Worm (Caenorhabditis elegans): ENCODE results near the gene arr-1.

Gene arr-1

DNA sequence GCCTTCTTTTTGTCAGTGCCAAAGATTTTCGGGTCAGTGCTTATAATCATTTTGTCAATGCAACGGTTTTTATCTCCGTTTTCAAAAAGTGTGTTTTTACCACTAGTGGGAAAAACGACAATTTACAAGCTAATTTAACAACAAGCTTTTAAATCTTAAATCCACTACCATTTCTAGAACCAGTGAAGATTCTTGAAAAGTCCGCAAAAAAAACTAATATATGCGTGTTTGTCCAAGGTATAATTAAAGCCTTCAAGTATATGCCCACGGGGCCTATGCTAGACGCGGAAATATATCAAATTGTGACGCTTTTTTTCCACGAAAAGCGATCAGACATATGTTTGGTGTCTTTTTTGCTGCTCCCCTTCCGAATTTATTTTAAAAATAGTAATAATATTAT is 38.0 kb upstream of the arr-1 start:
- TF ChIP-seq unc-62 (GFP tag; optimal IDR thresholded peaks at IDR 0.05 in 1 of 2) = peak in 1 of 2 experiments; percentile 95
- TF ChIP-seq unc-62 (tag; optimal IDR thresholded peaks at IDR 0.05) = no peak
- no peak for TF ChIP-seq php-3 (GFP tag; IDR thresholded peaks at IDR 0.05)

DNA sequence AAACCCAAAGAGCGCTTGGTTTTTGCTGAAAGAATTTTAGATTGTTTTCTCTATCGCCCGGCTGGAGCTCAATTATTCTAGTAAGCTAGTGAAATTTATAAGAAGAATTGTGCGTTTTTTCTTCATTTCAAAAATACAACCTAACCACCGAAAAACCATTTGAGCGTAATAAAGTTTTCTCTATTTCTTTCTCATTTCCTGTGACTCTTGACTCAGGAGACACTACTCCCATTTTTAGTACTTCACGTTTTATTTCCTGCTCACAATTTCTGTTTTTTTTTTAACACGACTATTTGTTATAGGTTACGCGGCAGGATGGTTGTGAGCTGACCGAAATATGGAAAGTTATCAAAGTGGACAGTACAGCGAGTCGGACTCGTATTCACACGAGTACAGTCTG is 37.6 kb upstream of the arr-1 start, which contains the start of gene F35H12.6:
Gene F35H12.6 (plus strand): TSS at position 301 of the 400 bp plus-strand sequence.
- TF ChIP-seq Y5F2A.4 (GFP tag; optimal IDR thresholded peaks at IDR 0.05) = no peak
- TF ChIP-seq nhr-77 (tag; optimal IDR thresholded peaks at IDR 0.05) = no peak
- no peak for TF ChIP-seq T26A8.4 (GFP tag; IDR thresholded peaks at IDR 0.05)
- TF ChIP-seq lir-3 (tag; optimal IDR thresholded peaks at IDR 0.05) = no peak
- TF ChIP-seq egl-27 (tag; optimal IDR thresholded peaks at IDR 0.05) = no peak
- no peak for TF ChIP-seq madf-9 (GFP tag; conservative IDR thresholded peaks at IDR 0.05)

DNA sequence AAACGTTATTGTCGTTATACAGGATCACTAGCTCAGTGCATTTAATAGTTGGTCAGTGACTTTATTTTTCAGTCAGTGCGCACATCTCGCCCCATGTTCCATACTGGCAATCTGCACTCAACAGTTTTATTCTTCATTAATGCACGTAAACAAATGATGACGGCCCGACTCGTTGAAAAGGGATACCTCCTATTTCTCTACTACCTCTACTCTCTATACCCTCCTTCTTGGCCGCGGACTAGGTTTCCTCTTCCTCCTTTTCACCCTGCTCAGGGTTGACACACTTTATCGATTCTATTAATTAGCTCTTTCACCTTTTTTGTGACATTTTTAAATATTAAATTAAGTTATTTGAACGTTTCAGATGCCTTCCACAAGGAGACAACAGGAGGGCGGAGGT is 35.1 kb upstream of the arr-1 start, which contains the start of gene sel-12:
Gene sel-12 (plus strand): TSS at position 358 of the 400 bp plus-strand sequence.
- TF ChIP-seq fos-1 (tag; optimal IDR thresholded peaks at IDR 0.05) (no peak), nhr-28 (tag; optimal IDR thresholded peaks at IDR 0.05) (no peak), aly-2 (tag; optimal IDR thresholded peaks at IDR 0.05) (no peak), zfp-2 (tag; optimal IDR thresholded peaks at IDR 0.05) (no peak), ceh-62 (tag; optimal IDR thresholded peaks at IDR 0.05) (no peak), T20F7.1 (GFP tag; optimal IDR thresholded peaks at IDR 0.05) (no peak), mes-2 (tag; optimal IDR thresholded peaks at IDR 0.05; ENCODE audit: poor library complexity, severe bottlenecking) (no peak), unc-39 (tag; optimal IDR thresholded peaks at IDR 0.05) (no peak), ceh-32 (tag; optimal IDR thresholded peaks at IDR 0.05; ENCODE audit: poor library complexity) (no peak), F44E2.7 (GFP tag; IDR thresholded peaks at IDR 0.05) (no peak), nhr-25 (tag; optimal IDR thresholded peaks at IDR 0.05; ENCODE audit: borderline replicate concordance, insufficient read depth) (no peak), ceh-82 (tag; optimal IDR thresholded peaks at IDR 0.05) (no peak), nhr-6 (tag; optimal IDR thresholded peaks at IDR 0.05) (no peak), hmg-1.1 (GFP tag; IDR thresholded peaks at IDR 0.05) (no peak), Y48G9A.11 (GFP tag; IDR thresholded peaks at IDR 0.05) (no peak), ces-1 (GFP tag; optimal IDR thresholded peaks at IDR 0.05) (no peak), unc-62 (GFP tag; optimal IDR thresholded peaks at IDR 0.05 in 1 of 2) (peak in 1 of 2 experiments; percentile 91), unc-62 (tag; optimal IDR thresholded peaks at IDR 0.05) (no peak), mdl-1 (tag; optimal IDR thresholded peaks at IDR 0.05) (no peak), tra-1 (GFP tag; IDR thresholded peaks at IDR 0.05) (no peak), ZK546.5 (tag; optimal IDR thresholded peaks at IDR 0.05) (no peak), hlh-30 (tag; optimal IDR thresholded peaks at IDR 0.05; ENCODE audit: insufficient read depth) (peak; percentile 8), zip-11 (GFP tag; IDR thresholded peaks at IDR 0.05) (no peak), nhr-237 (tag; optimal IDR thresholded peaks at IDR 0.05) (no peak), sdz-12 (GFP tag; optimal IDR thresholded peaks at IDR 0.05) (no peak), ceh-28 (tag; optimal IDR thresholded peaks at IDR 0.05) (no peak), hif-1 (tag; optimal IDR thresholded peaks at IDR 0.05) (peak in 1 of 2 experiments; percentile 87), R02D3.7 (tag; optimal IDR thresholded peaks at IDR 0.05) (no peak), nhr-111 (GFP tag; optimal IDR thresholded peaks at IDR 0.05) (no peak), lsy-2 (tag; optimal IDR thresholded peaks at IDR 0.05) (peak in 1 of 2 experiments; percentile 25), snpc-1.2 (GFP tag; IDR thresholded peaks at IDR 0.05) (no peak), daf-16 (GFP tag; optimal IDR thresholded peaks at IDR 0.05) (no peak), daf-16 (tag; optimal IDR thresholded peaks at IDR 0.05) (peak; percentile 31), spr-3 (GFP tag; optimal IDR thresholded peaks at IDR 0.05) (no peak), ceh-44 (GFP tag; IDR thresholded peaks at IDR 0.05) (no peak), nhr-10 (tag; optimal IDR thresholded peaks at IDR 0.05) (no peak), lin-39 (tag; optimal IDR thresholded peaks at IDR 0.05) (no peak), pqm-1 (tag; optimal IDR thresholded peaks at IDR 0.05) (no peak), aha-1 (tag) (peak; percentile 99), unc-130 (GFP tag; optimal IDR thresholded peaks at IDR 0.05) (no peak), dpl-1 (GFP tag; optimal IDR thresholded peaks at IDR 0.05) (no peak), rbr-2 (tag; optimal IDR thresholded peaks at IDR 0.05) (peak; percentile 4)
